Fruit fly (Drosophila melanogaster): Measurements from ENCODE around the gene Nemp.

Nemp gene

DNA sequence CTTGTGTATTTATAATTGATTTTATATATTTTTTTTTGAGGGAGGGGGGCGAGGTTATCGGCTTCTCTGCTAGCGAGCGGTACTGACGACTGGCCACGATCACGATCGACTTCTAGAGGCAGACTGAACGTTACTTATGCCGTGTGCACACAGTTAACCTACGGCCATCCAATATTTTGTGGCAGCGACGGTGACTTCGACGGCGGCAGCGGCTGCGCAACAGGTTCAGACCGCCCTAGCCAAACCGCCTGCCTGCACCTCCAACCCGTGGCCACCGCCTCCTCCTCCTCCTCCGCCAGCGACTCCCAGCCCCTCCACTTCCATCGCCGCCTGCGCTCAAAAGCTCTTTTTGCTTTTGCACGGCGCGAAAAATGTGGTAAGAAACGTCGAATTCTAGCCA is 33.4 kb downstream of the Nemp start, which contains the start of gene CG9782 (continued):
- TF ChIP-seq CG2202 (tag; optimal IDR thresholded peaks at IDR 0.05) (no peak), shn (GFP tag; optimal IDR thresholded peaks at IDR 0.05) (no peak), CG6654 (GFP tag; optimal IDR thresholded peaks at IDR 0.05) (no peak), Xrp1 (GFP tag; IDR thresholded peaks at IDR 0.05) (no peak), Med (GFP tag) (peak; percentile 13), Rfx (GFP tag; IDR thresholded peaks at IDR 0.05) (0 out of 2 replicates have a peak, but pooled peaks have one; percentile 21), CG30431 (GFP tag; optimal IDR thresholded peaks at IDR 0.05) (no peak), grn (GFP tag; optimal IDR thresholded peaks at IDR 0.05) (no peak), CG10267 (tag; optimal IDR thresholded peaks at IDR 0.05) (no peak), ssp (GFP tag; IDR thresholded peaks at IDR 0.05) (no peak), CG8359 (GFP tag; optimal IDR thresholded peaks at IDR 0.05; ENCODE audit: borderline replicate concordance) (no peak), CG3065 (GFP tag; optimal IDR thresholded peaks at IDR 0.05) (no peak), Hr3 (GFP tag; optimal IDR thresholded peaks at IDR 0.05) (no peak), Kr (GFP tag; optimal IDR thresholded peaks at IDR 0.05) (no peak), Ada2b (GFP tag; IDR thresholded peaks at IDR 0.05) (no peak), bab2 (GFP tag; optimal IDR thresholded peaks at IDR 0.05) (no peak), CG2712 (tag; optimal IDR thresholded peaks at IDR 0.05) (no peak), bcd (GFP tag; optimal IDR thresholded peaks at IDR 0.05) (no peak), eyg (GFP tag; optimal IDR thresholded peaks at IDR 0.05) (no peak), pita (GFP tag; optimal IDR thresholded peaks at IDR 0.05) (no peak), D19A (tag; optimal IDR thresholded peaks at IDR 0.05) (no peak), cato (GFP tag; optimal IDR thresholded peaks at IDR 0.05; ENCODE audit: borderline replicate concordance) (no peak), CG4820 (GFP tag; optimal IDR thresholded peaks at IDR 0.05) (no peak), Atf-2 (GFP tag; optimal IDR thresholded peaks at IDR 0.05) (no peak), ewg (GFP tag; optimal IDR thresholded peaks at IDR 0.05) (no peak), CG6272 (GFP tag; IDR thresholded peaks at IDR 0.05) (no peak), croc (GFP tag; conservative IDR thresholded peaks at IDR 0.05) (no peak), CG10431 (GFP tag; optimal IDR thresholded peaks at IDR 0.05) (no peak), Opbp (GFP tag; IDR thresholded peaks at IDR 0.05; ENCODE audit: partially characterized antibody) (peak; percentile 47; the same call in 1 of the 3 replicates), Max (GFP tag; optimal IDR thresholded peaks at IDR 0.05) (no peak), CG13296 (GFP tag; optimal IDR thresholded peaks at IDR 0.05) (no peak), Hr78 (GFP tag; optimal IDR thresholded peaks at IDR 0.05) (no peak), CG9609 (GFP tag; optimal IDR thresholded peaks at IDR 0.05) (no peak), abd-A (tag; optimal IDR thresholded peaks at IDR 0.05) (peak; percentile 19), Hr51 (GFP tag; optimal IDR thresholded peaks at IDR 0.05) (no peak), hb (GFP tag; IDR thresholded peaks at IDR 0.05; ENCODE audit: partially characterized antibody) (no peak), unc-4 (GFP tag; IDR thresholded peaks at IDR 0.05; ENCODE audit: partially characterized antibody) (0 out of 2 replicates have a peak, but pooled peaks have one; percentile 16), CG15073 (GFP tag; optimal IDR thresholded peaks at IDR 0.05) (no peak), CG4424 (GFP tag; optimal IDR thresholded peaks at IDR 0.05) (no peak), CrebB (tag; optimal IDR thresholded peaks at IDR 0.05) (no peak), schlank (tag; optimal IDR thresholded peaks at IDR 0.05) (no peak), Eip74EF (GFP tag; optimal IDR thresholded peaks at IDR 0.05) (no peak), Dbx (GFP tag; IDR thresholded peaks at IDR 0.05) (0 out of 3 replicates have a peak, but pooled peaks have one; percentile 16), ato (GFP tag; IDR thresholded peaks at IDR 0.05; ENCODE audit: partially characterized antibody) (no peak), CG12744 (GFP tag; optimal IDR thresholded peaks at IDR 0.05) (no peak), CG17612 (GFP tag; IDR thresholded peaks at IDR 0.05) (no peak), row (GFP tag; IDR thresholded peaks at IDR 0.05) (peak; percentile 21; the same call in 1 of the 3 replicates)

Measured in whole organism, embryonic.